Fruit fly (Drosophila melanogaster) whole organism, embryonic: Measurements from ENCODE around the gene CG2059.

Experiments
- ATbp ChIP-seq: fragments of 200-800 bp; sonication (Bioruptor generic); optimal IDR thresholded peaks from 2 replicates; lab custom pipeline; 2017; ENCODE audit warnings: missing biosample characterization, mild to moderate bottlenecking, missing genetic modification characterization, missing genetic modification reagents
- CG11504 ChIP-seq: fragments of 200-800 bp; sonication (Bioruptor generic); optimal IDR thresholded peaks from 3 replicates; lab custom pipeline; 2019; ENCODE audit warnings: missing biosample characterization, mild to moderate bottlenecking, missing genetic modification characterization, moderate library complexity
- CG11723 ChIP-seq: fragments of 200-800 bp; sonication (Bioruptor generic); optimal IDR thresholded peaks from 2 replicates; lab custom pipeline; 2017; ENCODE audit warnings: missing biosample characterization, mild to moderate bottlenecking, missing genetic modification characterization
- CG12659 ChIP-seq: fragments of 200-800 bp; sonication (Bioruptor generic); optimal IDR thresholded peaks from 3 replicates; lab custom pipeline; 2017; ENCODE audit warnings: mild to moderate bottlenecking, missing biosample characterization, missing genetic modification reagents, missing genetic modification characterization
- CG13296 ChIP-seq: fragments of 200-800 bp; sonication (Bioruptor generic); optimal IDR thresholded peaks from 3 replicates; lab custom pipeline; 2018; ENCODE audit warnings: missing biosample characterization, mild to moderate bottlenecking, missing genetic modification characterization
- CG13624 ChIP-seq: fragments of 200-800 bp; sonication (Bioruptor generic); optimal IDR thresholded peaks from 2 replicates; lab custom pipeline; 2016; ENCODE audit warnings: missing biosample characterization, missing genetic modification characterization
- CG13894 ChIP-seq: fragments of 200-800 bp; sonication (Bioruptor generic); optimal IDR thresholded peaks from 3 replicates; lab custom pipeline; 2018; ENCODE audit warnings: missing biosample characterization, mild to moderate bottlenecking, missing genetic modification characterization, moderate library complexity
- CG17829 ChIP-seq: fragments of 200-800 bp; optimal IDR thresholded peaks from 2 replicates; lab custom pipeline; 2019; ENCODE audit warnings: missing biosample characterization, mild to moderate bottlenecking, missing genetic modification characterization, moderate library complexity
- CG18476 ChIP-seq: fragments of 200-800 bp; sonication (Bioruptor generic); optimal IDR thresholded peaks from 2 replicates; lab custom pipeline; 2016; ENCODE audit warnings: missing biosample characterization, mild to moderate bottlenecking, missing genetic modification characterization
- CG3407 ChIP-seq: fragments of 200-800 bp; sonication (Bioruptor generic); optimal IDR thresholded peaks from 2 replicates; lab custom pipeline; 2018; ENCODE audit warnings: missing biosample characterization, mild to moderate bottlenecking, missing genetic modification characterization
- CG4282 ChIP-seq: fragments of 200-800 bp; sonication (Bioruptor generic); optimal IDR thresholded peaks from 2 replicates; lab custom pipeline; 2016; ENCODE audit warnings: missing biosample characterization, missing genetic modification characterization
- CG4404 ChIP-seq: fragments of 200-800 bp; sonication (Bioruptor generic); IDR thresholded peaks from 2 replicates; pipeline ENCODE4 v1.3.6; 2022; ENCODE audit warnings: missing biosample characterization, missing genetic modification characterization
- CG4707 ChIP-seq: fragments of 200-800 bp; sonication (Bioruptor generic); optimal IDR thresholded peaks from 2 replicates; lab custom pipeline; 2018; ENCODE audit warnings: missing biosample characterization, mild to moderate bottlenecking, missing genetic modification characterization, moderate library complexity
- CG4854 ChIP-seq: fragments of 200-800 bp; sonication (Bioruptor generic); optimal IDR thresholded peaks from 2 replicates; lab custom pipeline; 2016; ENCODE audit warnings: missing biosample characterization, missing genetic modification characterization, inconsistent platforms
- CG6791 ChIP-seq: fragments of 200-800 bp; sonication (Bioruptor generic); IDR thresholded peaks from 3 replicates; pipeline ENCODE4 v1.3.6; 2022; ENCODE audit warnings: missing biosample characterization, missing genetic modification characterization; ENCODE audit not compliant: partially characterized antibody
- CG7372 ChIP-seq: fragments of 200-800 bp; sonication (Bioruptor generic); IDR thresholded peaks from 2 replicates; pipeline ENCODE4 v1.3.6; 2022; ENCODE audit warnings: missing biosample characterization, missing genetic modification characterization
- CG7839 ChIP-seq: fragments of 200-800 bp; sonication (Bioruptor generic); optimal IDR thresholded peaks from 3 replicates; lab custom pipeline; 2018; ENCODE audit warnings: missing biosample characterization, mild to moderate bottlenecking, missing genetic modification characterization, moderate library complexity
- CG7963 ChIP-seq: fragments of 200-800 bp; sonication (Bioruptor generic); IDR thresholded peaks from 3 replicates; pipeline ENCODE4 v1.3.6; 2022; ENCODE audit warnings: missing biosample characterization, missing genetic modification characterization; ENCODE audit not compliant: partially characterized antibody
- Camta ChIP-seq: fragments of 200-800 bp; sonication (Bioruptor generic); optimal IDR thresholded peaks from 2 replicates; lab custom pipeline; 2016; ENCODE audit warnings: missing biosample characterization, missing genetic modification characterization
- Dfd ChIP-seq, 2 experiments: fragments of >200 bp; optimal IDR thresholded peaks; 2 replicates each; lab custom pipeline; 2017; ENCODE audit warnings: missing biosample characterization in 2 of 2, missing genetic modification characterization in 2 of 2
- Drgx ChIP-seq: fragments of 200-800 bp; sonication (Bioruptor generic); IDR thresholded peaks from 2 replicates; pipeline ENCODE4 v1.3.6; 2022; ENCODE audit warnings: missing biosample characterization, missing genetic modification characterization
- Fer1 ChIP-seq: fragments of 200-800 bp; sonication (Bioruptor generic); optimal IDR thresholded peaks from 2 replicates; lab custom pipeline; 2017; ENCODE audit warnings: missing biosample characterization, mild to moderate bottlenecking, missing genetic modification characterization
- Gug ChIP-seq: fragments of 200-800 bp; sonication (Bioruptor generic); IDR thresholded peaks from 4 replicates; pipeline ENCODE4 v1.3.6; 2022; ENCODE audit warnings: missing biosample characterization, missing genetic modification characterization
- HLH4C ChIP-seq: fragments of 200-800 bp; sonication (Bioruptor generic); IDR thresholded peaks from 3 replicates; pipeline ENCODE4 v1.3.6; 2022; ENCODE audit warnings: missing biosample characterization, missing genetic modification characterization; ENCODE audit not compliant: partially characterized antibody
- Mrtf ChIP-seq: fragments of 200-800 bp; sonication (Bioruptor generic); IDR thresholded peaks from 3 replicates; pipeline ENCODE4 v1.3.6; 2022; ENCODE audit warnings: missing biosample characterization, missing genetic modification characterization
- Nf-YA ChIP-seq: fragments of 200-800 bp; sonication (Bioruptor generic); IDR thresholded peaks from 2 replicates; pipeline ENCODE4 v1.3.6; 2022; ENCODE audit warnings: missing biosample characterization, missing genetic modification characterization
- NfI ChIP-seq: fragments of 200-800 bp; sonication (Bioruptor generic); optimal IDR thresholded peaks from 3 replicates; lab custom pipeline; 2018; ENCODE audit warnings: missing biosample characterization, mild to moderate bottlenecking, missing genetic modification characterization, moderate library complexity
- Ravus ChIP-seq: fragments of 200-800 bp; sonication (Bioruptor generic); IDR thresholded peaks from 2 replicates; pipeline ENCODE4 v1.3.6; 2022; ENCODE audit warnings: missing biosample characterization, missing genetic modification characterization
- Sin3A ChIP-seq: fragments of >200 bp; optimal IDR thresholded peaks from 2 replicates; lab custom pipeline; 2018
- Six4 ChIP-seq: fragments of 200-800 bp; sonication (Bioruptor generic); optimal IDR thresholded peaks from 2 replicates; lab custom pipeline; 2016; ENCODE audit warnings: missing biosample characterization, missing genetic modification characterization
- Sry-δ ChIP-seq: fragments of 200-800 bp; sonication (Bioruptor generic); optimal IDR thresholded peaks from 2 replicates; lab custom pipeline; 2016; ENCODE audit warnings: missing biosample characterization, missing genetic modification characterization
- ap ChIP-seq: fragments of 200-800 bp; sonication (Bioruptor generic); IDR thresholded peaks from 2 replicates; pipeline ENCODE4 v1.3.6; 2022; ENCODE audit warnings: missing biosample characterization, missing genetic modification characterization
- chn ChIP-seq: fragments of 200-800 bp; sonication (Bioruptor generic); optimal IDR thresholded peaks from 2 replicates; lab custom pipeline; 2016; ENCODE audit warnings: missing biosample characterization, missing genetic modification characterization
- crc ChIP-seq: fragments of 200-800 bp; sonication (Bioruptor generic); optimal IDR thresholded peaks from 2 replicates; lab custom pipeline; 2016; ENCODE audit warnings: missing biosample characterization, missing genetic modification characterization
- crp ChIP-seq, 2 experiments: fragments of 200-800 bp; sonication (Bioruptor generic); optimal IDR thresholded peaks; 2 replicates in 1 of 2; 3 replicates in 1 of 2; lab custom pipeline; 2017; ENCODE audit warnings: missing biosample characterization in 2 of 2, missing genetic modification characterization in 2 of 2, mild to moderate bottlenecking in 1 of 2, moderate library complexity in 1 of 2
- en ChIP-seq: fragments of 200-800 bp; sonication (Bioruptor generic); optimal IDR thresholded peaks from 2 replicates; lab custom pipeline; 2016; ENCODE audit warnings: missing biosample characterization, missing genetic modification characterization
- esg ChIP-seq: fragments of 200-800 bp; sonication (Bioruptor generic); conservative IDR thresholded peaks from 2 replicates; pipeline ENCODE4 v1.3.6; 2022; ENCODE audit warnings: missing biosample characterization, missing genetic modification characterization
- fu2 ChIP-seq: fragments of 200-800 bp; sonication (Bioruptor generic); optimal IDR thresholded peaks from 2 replicates; lab custom pipeline; 2016; ENCODE audit warnings: missing biosample characterization, missing genetic modification characterization
- gfzf ChIP-seq: fragments of 200-800 bp; sonication (Bioruptor generic); optimal IDR thresholded peaks from 2 replicates; lab custom pipeline; 2016; ENCODE audit warnings: missing biosample characterization, mild to moderate bottlenecking, missing genetic modification characterization, moderate library complexity
- her ChIP-seq: fragments of 200-800 bp; sonication (Bioruptor generic); optimal IDR thresholded peaks from 2 replicates; lab custom pipeline; 2016; ENCODE audit warnings: missing biosample characterization, missing genetic modification characterization
- ind ChIP-seq: fragments of 200-800 bp; sonication (Bioruptor generic); optimal IDR thresholded peaks from 3 replicates; lab custom pipeline; 2016; ENCODE audit warnings: missing biosample characterization, missing genetic modification characterization
- ken ChIP-seq: fragments of 200-800 bp; sonication (Bioruptor generic); IDR thresholded peaks from 3 replicates; pipeline ENCODE4 v1.3.6; 2022; ENCODE audit warnings: missing biosample characterization, missing genetic modification characterization
- nerfin-1 ChIP-seq: fragments of 200-800 bp; sonication (Bioruptor generic); optimal IDR thresholded peaks from 3 replicates; lab custom pipeline; 2019; ENCODE audit warnings: missing biosample characterization, mild to moderate bottlenecking, missing genetic modification characterization, moderate library complexity
- nerfin-2 ChIP-seq: fragments of 200-800 bp; sonication (Bioruptor generic); IDR thresholded peaks from 2 replicates; pipeline ENCODE4 v1.3.6; 2022; ENCODE audit warnings: missing biosample characterization, missing genetic modification characterization; ENCODE audit not compliant: partially characterized antibody
- org-1 ChIP-seq: fragments of 200-800 bp; sonication (Bioruptor generic); optimal IDR thresholded peaks from 2 replicates; lab custom pipeline; 2017; ENCODE audit warnings: missing biosample characterization, missing genetic modification characterization
- p53 ChIP-seq: fragments of 200-800 bp; sonication (Bioruptor generic); optimal IDR thresholded peaks from 2 replicates; lab custom pipeline; 2016; ENCODE audit warnings: missing biosample characterization, missing genetic modification characterization
- pho ChIP-seq: fragments of 200-800 bp; sonication (Bioruptor generic); optimal IDR thresholded peaks from 2 replicates; lab custom pipeline; 2016; ENCODE audit warnings: missing biosample characterization, missing genetic modification characterization
- ranshi ChIP-seq: fragments of 200-800 bp; sonication (Bioruptor generic); IDR thresholded peaks from 2 replicates; pipeline ENCODE4 v1.3.6; 2022; ENCODE audit warnings: missing biosample characterization, missing genetic modification characterization
- schlank ChIP-seq: fragments of 200-800 bp; sonication (Bioruptor generic); optimal IDR thresholded peaks from 2 replicates; lab custom pipeline; 2018; ENCODE audit warnings: missing biosample characterization, mild to moderate bottlenecking, missing genetic modification characterization
- sisA ChIP-seq: fragments of 200-800 bp; sonication (Bioruptor generic); IDR thresholded peaks from 2 replicates; pipeline ENCODE4 v1.3.6; 2022; ENCODE audit warnings: missing biosample characterization, missing genetic modification characterization

The CG2059 gene

dm6 chrX:7293133-7293873, 7.1 kb downstream of the CG2059 start (continued):
- TF ChIP-seq CG12659 (GFP tag; lab: Kevin White, UChicago) (peak; percentile 64), Dfd (GFP tag; optimal IDR thresholded peaks at IDR 0.05; lab: Kevin White, UChicago) (no peak), schlank (tag; lab: Kevin White, UChicago) (no peak), gfzf (GFP tag; lab: Kevin White, UChicago) (no peak), CG13894 (tag; lab: Kevin White, UChicago) (no peak), HLH4C (no peak), CG4282 (GFP tag; lab: Kevin White, UChicago) (peak; percentile 56), Nf-YA (peak; percentile 62), esg (peak; percentile 80), CG18476 (GFP tag; lab: Kevin White, UChicago) (peak; percentile 48), CG11723 (peak; percentile 70), CG4707 (GFP tag; lab: Kevin White, UChicago) (peak; percentile 79), CG17829 (peak; percentile 84), p53 (peak; percentile 37), ap (peak; percentile 84), CG4404 (GFP tag; lab: Robert Waterston, UW) (peak; percentile 87), CG7839 (tag; lab: Kevin White, UChicago) (peak; percentile 85), Sry-δ (peak; percentile 40), Fer1 (peak; percentile 19), sisA (GFP tag; lab: Robert Waterston, UW) (peak; percentile 90), crc (GFP tag; lab: Kevin White, UChicago) (peak; percentile 73), ranshi (GFP tag; lab: Robert Waterston, UW) (peak; percentile 76), ken (peak; percentile 92), pho (GFP tag; lab: Kevin White, UChicago) (peak; percentile 31), CG4854 (GFP tag; lab: Kevin White, UChicago) (peak; percentile 59), Gug (peak; percentile 90), Ravus (GFP tag; lab: Robert Waterston, UW) (peak; percentile 29), ATbp (GFP tag; lab: Kevin White, UChicago) (peak; percentile 87), fu2 (GFP tag; lab: Kevin White, UChicago) (peak; percentile 18), CG13296 (GFP tag; lab: Kevin White, UChicago) (peak; percentile 13), CG13624 (GFP tag; lab: Kevin White, UChicago) (peak; percentile 48), org-1 (GFP tag; lab: Kevin White, UChicago) (peak; percentile 67), Mrtf (GFP tag; lab: Robert Waterston, UW) (peak; percentile 84), ind (peak; percentile 78), CG7963 (GFP tag; lab: Robert Waterston, UW) (no peak), CG3407 (GFP tag; lab: Kevin White, UChicago) (peak; percentile 82), CG6791 (no peak), Six4 (GFP tag; lab: Kevin White, UChicago) (peak; percentile 66), her (GFP tag; lab: Kevin White, UChicago) (peak; percentile 63), nerfin-2 (no peak), NfI (GFP tag; lab: Kevin White, UChicago) (peak; percentile 74), CG11504 (tag; lab: Kevin White, UChicago) (peak; percentile 83), en (GFP tag; lab: Kevin White, UChicago) (peak; percentile 84), CG7372 (GFP tag; lab: Robert Waterston, UW) (peak; percentile 72), chn (GFP tag; lab: Kevin White, UChicago) (peak; percentile 83), Drgx (GFP tag; lab: Robert Waterston, UW) (peak; percentile 87), Camta (GFP tag; lab: Kevin White, UChicago) (peak; percentile 73), nerfin-1 (tag; lab: Kevin White, UChicago) (peak; percentile 74), Sin3A (lab: Kevin White, UChicago) (no peak), crp (GFP tag; optimal IDR thresholded peaks at IDR 0.05; lab: Kevin White, UChicago) (peak in 1 of 2 experiments; percentile 27)
